Worm (Caenorhabditis elegans): ENCODE results near the gene F17C11.26.

The F17C11.26 gene

DNA sequence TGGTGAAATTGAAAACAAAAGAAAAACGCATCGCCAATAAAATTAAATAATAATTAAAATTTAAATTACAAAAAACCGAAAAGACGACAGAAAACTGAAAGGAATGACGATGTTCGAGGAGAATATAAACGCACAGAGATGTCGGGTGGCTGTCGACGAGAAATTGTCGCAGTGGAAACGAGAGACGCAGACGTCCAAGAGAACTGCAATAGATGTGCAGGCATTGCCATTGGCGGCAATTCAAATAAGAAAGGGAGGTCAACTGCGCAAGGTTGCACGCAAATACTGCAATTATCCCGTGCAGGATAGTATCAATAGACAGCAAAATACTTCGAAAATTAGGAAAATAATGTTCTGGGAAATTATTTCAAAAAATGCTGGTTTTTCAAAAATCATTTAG, 44.1 kb upstream of the F17C11.26 start (continued):
- TF ChIP-seq nhr-19 (GFP tag; conservative IDR thresholded peaks at IDR 0.05) (peak; percentile 99), F16B12.6 (tag; optimal IDR thresholded peaks at IDR 0.05) (peak; percentile 71), isw-1 (GFP tag; IDR thresholded peaks at IDR 0.05) (peak; percentile 96), nhr-76 (tag; optimal IDR thresholded peaks at IDR 0.05) (peak; percentile 99), aha-1 (tag; optimal IDR thresholded peaks at IDR 0.05) (peak; percentile 97), efl-3 (GFP tag; optimal IDR thresholded peaks at IDR 0.05) (peak; percentile 98), irx-1 (tag; optimal IDR thresholded peaks at IDR 0.05) (peak; percentile 98), fkh-4 (tag; optimal IDR thresholded peaks at IDR 0.05; ENCODE audit: borderline replicate concordance) (peak; percentile 88), hlh-4 (tag; optimal IDR thresholded peaks at IDR 0.05) (peak; percentile 70), ceh-82 (tag; optimal IDR thresholded peaks at IDR 0.05) (peak; percentile 98 to 99 (median 98)), pag-3 (tag; optimal IDR thresholded peaks at IDR 0.05; ENCODE audit: borderline replicate concordance, insufficient read depth) (no peak), ces-1 (GFP tag; optimal IDR thresholded peaks at IDR 0.05) (no peak), tbx-2 (tag; optimal IDR thresholded peaks at IDR 0.05) (peak; percentile 99), nhr-237 (tag; optimal IDR thresholded peaks at IDR 0.05) (peak; percentile 94), unc-30 (tag; optimal IDR thresholded peaks at IDR 0.05) (peak; percentile 25), dpl-1 (GFP tag; optimal IDR thresholded peaks at IDR 0.05) (peak; percentile 100), nhr-28 (tag; optimal IDR thresholded peaks at IDR 0.05) (peak; percentile 51), C34B4.2 (tag; optimal IDR thresholded peaks at IDR 0.05) (peak; percentile 94), ama-1 (optimal IDR thresholded peaks at IDR 0.05) (peak; percentile 79), ets-5 (GFP tag; IDR thresholded peaks at IDR 0.05) (no peak), sox-4 (tag; optimal IDR thresholded peaks at IDR 0.05) (peak; percentile 97), zag-1 (tag; optimal IDR thresholded peaks at IDR 0.05) (peak; percentile 94), fkh-8 (tag; optimal IDR thresholded peaks at IDR 0.05) (peak; percentile 99), swsn-7 (tag; optimal IDR thresholded peaks at IDR 0.05) (peak; percentile 99), elt-3 (tag; optimal IDR thresholded peaks at IDR 0.05) (peak in 5 of 6 experiments; percentile 91 to 99 (median 98)), pqm-1 (tag; optimal IDR thresholded peaks at IDR 0.05) (no peak), skn-1 (tag; optimal IDR thresholded peaks at IDR 0.05) (peak; percentile 97), snu-23 (GFP tag; optimal IDR thresholded peaks at IDR 0.05) (peak; percentile 99), rnt-1 (tag; optimal IDR thresholded peaks at IDR 0.05) (peak; percentile 100), xbp-1 (tag; optimal IDR thresholded peaks at IDR 0.05) (peak; percentile 99), lin-39 (tag; optimal IDR thresholded peaks at IDR 0.05) (peak; percentile 97), ceh-88 (GFP tag; IDR thresholded peaks at IDR 0.05) (peak; percentile 96), nhr-47 (tag; optimal IDR thresholded peaks at IDR 0.05) (peak; percentile 99), dsc-1 (tag; optimal IDR thresholded peaks at IDR 0.05) (peak; percentile 99), lin-15B (tag; optimal IDR thresholded peaks at IDR 0.05) (peak; percentile 98), tlp-1 (tag; optimal IDR thresholded peaks at IDR 0.05) (no peak), elt-2 (tag; optimal IDR thresholded peaks at IDR 0.05) (peak; percentile 97), unc-62 (GFP tag; optimal IDR thresholded peaks at IDR 0.05) (peak; percentile 54), fos-1 (tag; optimal IDR thresholded peaks at IDR 0.05) (peak; percentile 97), C16A3.4 (tag; optimal IDR thresholded peaks at IDR 0.05) (peak; percentile 98), unc-98 (GFP tag; IDR thresholded peaks at IDR 0.05) (peak; percentile 61; the same call in 1 of the 2 replicates), aly-2 (tag; optimal IDR thresholded peaks at IDR 0.05) (peak; percentile 92)

ce11 chrV:10898107-10898506, 43.1 kb upstream of the F17C11.26 start, which contains the start of gene F32D8.7:
TSS of gene F32D8.7 (plus strand) at chrV:10898435.
- TF ChIP-seq blmp-1 (tag; optimal IDR thresholded peaks at IDR 0.05) (peak; percentile 79), efl-1 (optimal IDR thresholded peaks at IDR 0.05) (no peak), efl-1 (GFP tag; optimal IDR thresholded peaks at IDR 0.05 in 1 of 2) (peak in 1 of 2 experiments; percentile 80), nhr-20 (tag; optimal IDR thresholded peaks at IDR 0.05) (no peak)
